Fruit fly (Drosophila melanogaster) whole organism, embryonic: ENCODE data around the gene CG3119.

Source experiments
- CG17361 ChIP-seq: fragments of 200-800 bp; sonication (Bioruptor generic); IDR thresholded peaks from 3 replicates; pipeline ENCODE4 v1.3.6; 2022; ENCODE audit warnings: missing biosample characterization, missing genetic modification characterization
- CG2712 ChIP-seq: fragments of 200-800 bp; optimal IDR thresholded peaks from 3 replicates; lab custom pipeline; 2019; ENCODE audit warnings: missing biosample characterization, mild to moderate bottlenecking, missing genetic modification characterization, moderate library complexity
- CG7357 ChIP-seq: fragments of 200-800 bp; sonication (Bioruptor generic); IDR thresholded peaks from 3 replicates; pipeline ENCODE4 v1.3.6; 2022; ENCODE audit warnings: missing biosample characterization, missing genetic modification characterization
- CG7786 ChIP-seq: fragments of 200-800 bp; sonication (Bioruptor generic); optimal IDR thresholded peaks from 2 replicates; lab custom pipeline; 2016; ENCODE audit warnings: missing biosample characterization, missing genetic modification characterization
- Dip3 ChIP-seq: fragments of 200-800 bp; sonication (Bioruptor generic); optimal IDR thresholded peaks from 3 replicates; lab custom pipeline; 2016; ENCODE audit warnings: missing biosample characterization, missing genetic modification characterization
- bcd ChIP-seq: fragments of 200-800 bp; sonication (Bioruptor generic); optimal IDR thresholded peaks from 2 replicates; lab custom pipeline; 2017; ENCODE audit warnings: missing biosample characterization, mild to moderate bottlenecking, missing genetic modification characterization
- chif ChIP-seq, 2 experiments: fragments of 200-800 bp; sonication (Bioruptor generic); optimal IDR thresholded peaks; 3 replicates each; lab custom pipeline; 2016; ENCODE audit warnings: missing biosample characterization in 2 of 2, missing genetic modification characterization in 2 of 2
- dmrt99B ChIP-seq: fragments of 200-800 bp; sonication (Bioruptor generic); optimal IDR thresholded peaks from 2 replicates; lab custom pipeline; 2018; ENCODE audit warnings: missing biosample characterization, mild to moderate bottlenecking, missing genetic modification characterization, moderate library complexity

- no peak for TF ChIP-seq CG7357 (GFP tag; lab: Robert Waterston, UW)
- TF ChIP-seq dmrt99B = no peak
- no peak for TF ChIP-seq Dip3 (GFP tag; lab: Kevin White, UChicago)
- no peak for TF ChIP-seq CG7786
- TF ChIP-seq CG17361 (GFP tag; lab: Robert Waterston, UW) = no peak
- TF ChIP-seq bcd (GFP tag; lab: Kevin White, UChicago) = no peak
- TF ChIP-seq chif (GFP tag; optimal IDR thresholded peaks at IDR 0.05; lab: Kevin White, UChicago) = no peak
- no peak for TF ChIP-seq CG2712 (tag; lab: Kevin White, UChicago)
Measured at dm6 chr2L:2812137-2812536, 25.5 kb downstream of the CG3119 start, which contains the start of gene CG2964.
